Worm (Caenorhabditis elegans) whole organism, L1 larva: Measurements from ENCODE around the gene ugt-52.

Source experiments
- C04F5.9 ChIP-seq: sonication (generic microtip); optimal IDR thresholded peaks from 2 replicates; lab custom pipeline; 2016; ENCODE audit warnings: missing genetic modification characterization, missing compliant biosample characterization
- C34B4.2 ChIP-seq: sonication (generic microtip); optimal IDR thresholded peaks from 2 replicates; lab custom pipeline; 2017; ENCODE audit warnings: mild to moderate bottlenecking, missing genetic modification characterization, missing compliant biosample characterization
- Y116A8C.19 ChIP-seq: sonication (generic microtip); optimal IDR thresholded peaks from 2 replicates; lab custom pipeline; 2016; ENCODE audit warnings: missing compliant biosample characterization, missing genetic modification characterization, borderline replicate concordance
- aha-1 ChIP-seq: fragments of 150-350 bp; optimal IDR thresholded peaks from 2 replicates; lab custom pipeline; 2014; ENCODE audit warnings: missing biosample characterization, missing genetic modification characterization
- aly-2 ChIP-seq: fragments of 150-350 bp; optimal IDR thresholded peaks from 2 replicates; lab custom pipeline; 2014; ENCODE audit warnings: missing biosample characterization, missing genetic modification characterization
- blmp-1 ChIP-seq: fragments of 150-350 bp; optimal IDR thresholded peaks from 2 replicates; lab custom pipeline; 2014; ENCODE audit warnings: missing biosample characterization, missing genetic modification characterization
- ceh-82 ChIP-seq, 3 experiments: fragments of 150-350 bp in 1 of 3; sonication (generic microtip) in 2 of 3; optimal IDR thresholded peaks; 2 replicates each; lab custom pipeline; 2014 to 2017; ENCODE audit warnings: missing biosample characterization in 3 of 3, missing genetic modification characterization in 3 of 3
- ceh-88 ChIP-seq: fragments of 200-800 bp; sonication (Bioruptor generic); IDR thresholded peaks from 2 replicates; pipeline ENCODE4 v1.3.6; 2022; ENCODE audit warnings: missing genetic modification characterization, missing compliant biosample characterization
- dpl-1 ChIP-seq, 3 experiments: fragments of 150-350 bp in 2 of 3; sonication (generic microtip) in 1 of 3; optimal IDR thresholded peaks; 2 replicates each; lab custom pipeline; 2014 to 2017; ENCODE audit warnings: missing biosample characterization in 3 of 3, missing genetic modification characterization in 3 of 3, missing genetic modification reagents in 3 of 3
- dsc-1 ChIP-seq: sonication (generic microtip); optimal IDR thresholded peaks from 2 replicates; lab custom pipeline; 2016; ENCODE audit warnings: mild to moderate bottlenecking, missing genetic modification characterization, missing compliant biosample characterization
- efl-1 ChIP-seq, 4 experiments: fragments of 150-350 bp; optimal IDR thresholded peaks in 3 of 4; peaks in 1 of 4; 1 replicate in 1 of 4; 2 replicates in 3 of 4; lab custom pipeline; 2014; ENCODE audit warnings: missing biosample characterization in 2 of 4, missing genetic modification characterization in 2 of 4, missing genetic modification reagents in 2 of 4
- efl-3 ChIP-seq: fragments of 200-800 bp; sonication (Bioruptor generic); optimal IDR thresholded peaks from 2 replicates; lab custom pipeline; 2018; ENCODE audit warnings: mild to moderate bottlenecking, missing genetic modification characterization, missing compliant biosample characterization
- egl-13 ChIP-seq: sonication (generic microtip); optimal IDR thresholded peaks from 2 replicates; lab custom pipeline; 2016; ENCODE audit warnings: missing genotype, missing genetic modification reagents, missing genetic modification characterization, missing compliant biosample characterization
- egl-27 ChIP-seq, 2 experiments: fragments of 150-350 bp in 1 of 2; sonication (generic microtip); optimal IDR thresholded peaks; 3 replicates each; lab custom pipeline; 2017 to 2018; ENCODE audit warnings: missing biosample characterization in 2 of 2, missing genetic modification characterization in 2 of 2, missing genetic modification reagents in 2 of 2
- elt-2 ChIP-seq: sonication (generic microtip); optimal IDR thresholded peaks from 2 replicates; lab custom pipeline; 2016; ENCODE audit warnings: missing genetic modification characterization, mild to moderate bottlenecking, inconsistent platforms, missing compliant biosample characterization, missing genetic modification reagents
- elt-3 ChIP-seq, 6 experiments: fragments of 150-350 bp in 1 of 6; sonication (generic microtip); optimal IDR thresholded peaks; 2 replicates each; lab custom pipeline; 2017 to 2018; ENCODE audit warnings: missing biosample characterization in 6 of 6, missing genetic modification characterization in 6 of 6, inconsistent platforms in 1 of 6
- fkh-10 ChIP-seq: sonication (generic microtip); optimal IDR thresholded peaks from 2 replicates; lab custom pipeline; 2017; ENCODE audit warnings: missing biosample characterization, missing genetic modification reagents, missing genetic modification characterization
- fkh-4 ChIP-seq: sonication (generic microtip); optimal IDR thresholded peaks from 2 replicates; lab custom pipeline; 2016; ENCODE audit warnings: missing compliant biosample characterization, missing genetic modification characterization, borderline replicate concordance
- fkh-8 ChIP-seq: sonication (generic microtip); optimal IDR thresholded peaks from 2 replicates; lab custom pipeline; 2016; ENCODE audit warnings: mild to moderate bottlenecking, missing genetic modification characterization, missing compliant biosample characterization
- fos-1 ChIP-seq: fragments of 150-350 bp; optimal IDR thresholded peaks from 2 replicates; lab custom pipeline; 2014; ENCODE audit warnings: missing biosample characterization, missing genetic modification characterization
- hlh-17 ChIP-seq: fragments of 200-800 bp; sonication (Bioruptor generic); optimal IDR thresholded peaks from 2 replicates; lab custom pipeline; 2018; ENCODE audit warnings: missing genetic modification characterization, mild to moderate bottlenecking, missing compliant biosample characterization, moderate library complexity, borderline replicate concordance
- irx-1 ChIP-seq: sonication (generic microtip); optimal IDR thresholded peaks from 2 replicates; lab custom pipeline; 2016; ENCODE audit warnings: missing genetic modification characterization, missing compliant biosample characterization
- lin-13 ChIP-seq: fragments of 150-350 bp; optimal IDR thresholded peaks from 2 replicates; lab custom pipeline; 2014; ENCODE audit warnings: missing biosample characterization, missing genetic modification reagents, missing genetic modification characterization
- lir-3 ChIP-seq: sonication (generic microtip); optimal IDR thresholded peaks from 2 replicates; lab custom pipeline; 2016; ENCODE audit warnings: mild to moderate bottlenecking, missing genetic modification characterization, moderate library complexity, missing compliant biosample characterization; ENCODE audit not compliant: poor library complexity
- lsy-2 ChIP-seq, 2 experiments: fragments of 150-350 bp; optimal IDR thresholded peaks; 2 replicates each; lab custom pipeline; 2014; ENCODE audit warnings: missing biosample characterization in 2 of 2, missing genetic modification characterization in 2 of 2
- mdl-1 ChIP-seq, 2 experiments: fragments of 150-350 bp; optimal IDR thresholded peaks; 2 replicates each; lab custom pipeline; 2014 to 2017; ENCODE audit warnings: missing biosample characterization in 2 of 2, missing genetic modification characterization in 2 of 2, inconsistent platforms in 1 of 2
- mef-2 ChIP-seq: fragments of 150-350 bp; optimal IDR thresholded peaks from 2 replicates; lab custom pipeline; 2014; ENCODE audit warnings: missing biosample characterization, missing genetic modification characterization
- mep-1 ChIP-seq: fragments of 150-350 bp; optimal IDR thresholded peaks from 2 replicates; lab custom pipeline; 2014; ENCODE audit warnings: missing biosample characterization, missing genetic modification characterization
- nhr-11 ChIP-seq: fragments of 150-350 bp; optimal IDR thresholded peaks from 2 replicates; lab custom pipeline; 2014; ENCODE audit warnings: missing biosample characterization, missing genetic modification characterization
- nhr-19 ChIP-seq: fragments of 200-800 bp; sonication (Bioruptor generic); conservative IDR thresholded peaks from 2 replicates; pipeline ENCODE4 v1.3.6; 2022; ENCODE audit warnings: missing genetic modification characterization, missing compliant biosample characterization
- nhr-237 ChIP-seq: fragments of 150-350 bp; optimal IDR thresholded peaks from 2 replicates; lab custom pipeline; 2014; ENCODE audit warnings: missing biosample characterization, missing genetic modification characterization
- nhr-28 ChIP-seq: fragments of 150-350 bp; optimal IDR thresholded peaks from 2 replicates; lab custom pipeline; 2014; ENCODE audit warnings: missing biosample characterization, missing genetic modification characterization
- nhr-71 ChIP-seq: sonication (generic microtip); optimal IDR thresholded peaks from 2 replicates; lab custom pipeline; 2016; ENCODE audit warnings: mild to moderate bottlenecking, missing genetic modification characterization, moderate library complexity, missing compliant biosample characterization
- nhr-76 ChIP-seq: sonication (generic microtip); optimal IDR thresholded peaks from 2 replicates; lab custom pipeline; 2017; ENCODE audit warnings: missing biosample characterization, missing genetic modification characterization
- nhr-77 ChIP-seq: fragments of 150-350 bp; optimal IDR thresholded peaks from 2 replicates; lab custom pipeline; 2014; ENCODE audit warnings: missing biosample characterization, missing genetic modification characterization
- nhr-84 ChIP-seq: sonication (generic microtip); optimal IDR thresholded peaks from 2 replicates; lab custom pipeline; 2017; ENCODE audit warnings: missing biosample characterization, missing genetic modification characterization
- nhr-90 ChIP-seq: sonication (generic microtip); optimal IDR thresholded peaks from 2 replicates; lab custom pipeline; 2016; ENCODE audit warnings: mild to moderate bottlenecking, missing genetic modification characterization, missing compliant biosample characterization; ENCODE audit not compliant: poor library complexity
- pqm-1 ChIP-seq: sonication (generic microtip); optimal IDR thresholded peaks from 3 replicates; lab custom pipeline; 2017; ENCODE audit warnings: missing biosample characterization, missing genetic modification characterization
- skn-1 ChIP-seq: fragments of 150-350 bp; optimal IDR thresholded peaks from 2 replicates; lab custom pipeline; 2014; ENCODE audit warnings: missing biosample characterization, missing genetic modification characterization
- snu-23 ChIP-seq: sonication (generic microtip); optimal IDR thresholded peaks from 2 replicates; lab custom pipeline; 2016; ENCODE audit warnings: missing genetic modification characterization, missing compliant biosample characterization
- sox-4 ChIP-seq: sonication (generic microtip); optimal IDR thresholded peaks from 2 replicates; lab custom pipeline; 2016; ENCODE audit warnings: missing genetic modification characterization, missing compliant biosample characterization
- sup-37 ChIP-seq: fragments of 200-800 bp; sonication (Bioruptor generic); optimal IDR thresholded peaks from 2 replicates; lab custom pipeline; 2018; ENCODE audit warnings: mild to moderate bottlenecking, missing genetic modification characterization, missing compliant biosample characterization
- tlp-1 ChIP-seq: fragments of 150-350 bp; optimal IDR thresholded peaks from 2 replicates; lab custom pipeline; 2014; ENCODE audit warnings: missing biosample characterization, missing genetic modification characterization
- unc-130 ChIP-seq: fragments of 150-350 bp; optimal IDR thresholded peaks from 2 replicates; lab custom pipeline; 2017; ENCODE audit warnings: missing biosample characterization, missing genetic modification characterization, inconsistent platforms
- unc-62 ChIP-seq: fragments of 150-350 bp; optimal IDR thresholded peaks from 2 replicates; lab custom pipeline; 2014; ENCODE audit warnings: missing biosample characterization, missing genetic modification reagents, missing genetic modification characterization
- unc-86 ChIP-seq: sonication (generic microtip); optimal IDR thresholded peaks from 2 replicates; lab custom pipeline; 2016; ENCODE audit warnings: missing genetic modification characterization, missing compliant biosample characterization
- vab-15 ChIP-seq: sonication (generic microtip); optimal IDR thresholded peaks from 2 replicates; lab custom pipeline; 2017; ENCODE audit warnings: missing genotype, mild to moderate bottlenecking, missing genetic modification characterization, missing compliant biosample characterization
- xbp-1 ChIP-seq: sonication (generic microtip); optimal IDR thresholded peaks from 2 replicates; lab custom pipeline; 2016; ENCODE audit warnings: missing genetic modification characterization, missing compliant biosample characterization
- zag-1 ChIP-seq: fragments of 150-350 bp; optimal IDR thresholded peaks from 2 replicates; lab custom pipeline; 2014; ENCODE audit warnings: missing biosample characterization, missing genetic modification characterization
- zip-4 ChIP-seq: fragments of 200-800 bp; sonication (Bioruptor generic); optimal IDR thresholded peaks from 2 replicates; lab custom pipeline; 2018; ENCODE audit warnings: mild to moderate bottlenecking, missing genetic modification characterization, moderate library complexity, missing compliant biosample characterization

The ugt-52 gene

DNA sequence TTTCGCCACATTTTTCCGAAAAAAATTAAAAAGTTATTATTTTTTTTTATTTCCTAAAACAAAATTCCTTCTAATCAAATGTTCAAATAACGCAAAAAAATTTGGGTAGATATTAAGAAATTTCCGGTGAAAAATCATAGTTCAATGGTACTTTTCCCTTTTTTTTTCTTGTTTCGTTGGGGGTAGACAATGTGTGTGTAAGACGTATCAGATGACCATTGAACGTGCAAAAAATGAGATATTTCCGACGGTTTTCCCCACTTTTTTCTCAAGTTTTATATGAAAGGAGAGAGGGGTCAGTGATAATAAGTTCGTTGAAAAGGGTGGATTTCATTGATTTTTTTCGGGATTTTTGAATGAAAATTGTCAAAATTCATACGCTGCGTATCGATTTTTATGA lies 47.6 kb downstream of the ugt-52 start:
- TF ChIP-seq fkh-10 (GFP tag; lab: Kevin White, UChicago) (no peak), nhr-19 (GFP tag; lab: Robert Waterston, UW) (no peak), hlh-17 (GFP tag; lab: Kevin White, UChicago) (no peak), snu-23 (GFP tag; lab: Kevin White, UChicago) (no peak), efl-1 (optimal IDR thresholded peaks at IDR 0.05; lab: Kevin White, UChicago) (no peak), efl-1 (GFP tag; optimal IDR thresholded peaks at IDR 0.05 in 1 of 2; lab: Kevin White, UChicago) (no peak), fkh-8 (tag; lab: Kevin White, UChicago) (no peak), fos-1 (no peak), elt-3 (tag; optimal IDR thresholded peaks at IDR 0.05; lab: Kevin White, UChicago) (peak in 1 of 6 experiments; percentile 44), egl-27 (tag; optimal IDR thresholded peaks at IDR 0.05; lab: Kevin White, UChicago) (no peak), aly-2 (tag; lab: Kevin White, UChicago) (no peak), nhr-90 (tag; lab: Kevin White, UChicago) (no peak), ceh-88 (GFP tag; lab: Robert Waterston, UW) (no peak), lin-13 (GFP tag; lab: Kevin White, UChicago) (no peak), unc-130 (tag; lab: Kevin White, UChicago) (no peak), unc-86 (tag; lab: Kevin White, UChicago) (no peak), blmp-1 (peak; percentile 88), xbp-1 (tag; lab: Kevin White, UChicago) (no peak), aha-1 (no peak)

DNA sequence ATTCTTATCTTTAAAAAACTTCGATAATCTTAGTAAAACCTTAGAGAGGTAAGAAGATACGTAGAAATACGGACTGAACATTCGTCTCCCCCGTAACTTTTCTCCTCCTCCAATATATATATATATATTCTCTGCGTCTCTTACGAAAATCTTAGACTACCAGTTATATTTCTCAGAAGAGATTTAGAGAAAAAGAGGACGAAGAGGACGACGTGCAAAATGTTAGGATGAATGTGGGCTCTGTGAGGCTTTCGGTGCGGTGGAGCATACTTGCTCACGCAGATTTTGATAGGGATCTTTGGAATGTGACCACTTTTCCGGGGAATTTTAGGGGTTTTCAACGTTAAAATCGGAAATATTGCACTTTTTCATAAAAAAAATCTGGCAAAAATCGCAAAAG lies 49.8 kb downstream of the ugt-52 start:
- TF ChIP-seq C04F5.9 (peak; percentile 17), zip-4 (GFP tag; lab: Kevin White, UChicago) (no peak), nhr-11 (no peak), dsc-1 (tag; lab: Kevin White, UChicago) (peak; percentile 69), dpl-1 (GFP tag; optimal IDR thresholded peaks at IDR 0.05; lab: Kevin White, UChicago) (peak; percentile 38 to 73 (median 47)), sup-37 (no peak), mep-1 (tag; lab: Kevin White, UChicago) (peak; percentile 86), fkh-8 (tag; lab: Kevin White, UChicago) (peak; percentile 84), sox-4 (peak; percentile 45), snu-23 (GFP tag; lab: Kevin White, UChicago) (peak; percentile 84), mdl-1 (tag; optimal IDR thresholded peaks at IDR 0.05; lab: Kevin White, UChicago) (peak in 1 of 2 experiments; percentile 3), aha-1 (peak; percentile 90), Y116A8C.19 (no peak), ceh-88 (GFP tag; lab: Robert Waterston, UW) (no peak; the same call in 1 of the 2 replicates), unc-130 (tag; lab: Kevin White, UChicago) (no peak), unc-62 (GFP tag; lab: Kevin White, UChicago) (no peak), nhr-77 (no peak), efl-3 (GFP tag; lab: Kevin White, UChicago) (no peak), nhr-71 (tag; lab: Kevin White, UChicago) (peak; percentile 85), nhr-76 (tag; lab: Kevin White, UChicago) (no peak), skn-1 (tag; lab: Kevin White, UChicago) (peak; percentile 48), fkh-10 (GFP tag; lab: Kevin White, UChicago) (peak; percentile 50), vab-15 (no peak), nhr-28 (tag; lab: Kevin White, UChicago) (no peak), pqm-1 (tag; lab: Kevin White, UChicago) (no peak), fkh-4 (no peak), lsy-2 (tag; optimal IDR thresholded peaks at IDR 0.05; lab: Kevin White, UChicago) (peak; percentile 81 to 88), tlp-1 (tag; lab: Kevin White, UChicago) (no peak), elt-2 (tag; lab: Kevin White, UChicago) (no peak), nhr-237 (no peak), egl-13 (peak; percentile 23), ceh-82 (tag; optimal IDR thresholded peaks at IDR 0.05; lab: Kevin White, UChicago) (peak; percentile 40 to 91 (median 72)), zag-1 (tag; lab: Kevin White, UChicago) (peak; percentile 29), unc-86 (tag; lab: Kevin White, UChicago) (peak; percentile 70), nhr-84 (tag; lab: Kevin White, UChicago) (no peak), blmp-1 (peak; percentile 20), lir-3 (no peak), C34B4.2 (no peak), irx-1 (tag; lab: Kevin White, UChicago) (peak; percentile 43), mef-2 (tag; lab: Kevin White, UChicago) (no peak)
